Worm (Caenorhabditis elegans): Measurements from ENCODE around the gene C17H12.12.

The C17H12.12 gene

ce11 chrIV:6834705-6835104 lies 39.0 kb downstream of the C17H12.12 start:
- TF ChIP-seq egl-5 (tag; optimal IDR thresholded peaks at IDR 0.05) (no peak), fkh-10 (GFP tag; optimal IDR thresholded peaks at IDR 0.05) (peak; percentile 60), lin-39 (tag; optimal IDR thresholded peaks at IDR 0.05) (peak; percentile 17), nfya-1 (tag; optimal IDR thresholded peaks at IDR 0.05; ENCODE audit: insufficient read depth) (peak; percentile 38), hmg-11 (tag; optimal IDR thresholded peaks at IDR 0.05) (peak; percentile 31)

- TF ChIP-seq pha-4 (tag; optimal IDR thresholded peaks at IDR 0.05): no peak
- TF ChIP-seq egl-5 (tag; optimal IDR thresholded peaks at IDR 0.05): peak; percentile 12
- TF ChIP-seq nhr-67 (tag; optimal IDR thresholded peaks at IDR 0.05): no peak
- TF ChIP-seq nhr-43 (tag; optimal IDR thresholded peaks at IDR 0.05; ENCODE audit: poor library complexity, severe bottlenecking): no peak
- TF ChIP-seq nhr-12 (tag; optimal IDR thresholded peaks at IDR 0.05): no peak
- TF ChIP-seq lin-39 (tag; optimal IDR thresholded peaks at IDR 0.05): peak; percentile 75
- TF ChIP-seq unc-62 (GFP tag; optimal IDR thresholded peaks at IDR 0.05): no peak
- no peak for TF ChIP-seq ceh-28 (tag; optimal IDR thresholded peaks at IDR 0.05)
- TF ChIP-seq hmg-11 (tag; optimal IDR thresholded peaks at IDR 0.05): no peak
- TF ChIP-seq nfya-1 (tag; optimal IDR thresholded peaks at IDR 0.05; ENCODE audit: insufficient read depth): peak; percentile 25
- TF ChIP-seq skn-1 (tag; optimal IDR thresholded peaks at IDR 0.05): no peak
- no peak for TF ChIP-seq mml-1 (tag; optimal IDR thresholded peaks at IDR 0.05)
These were observed 41.0 kb downstream of the C17H12.12 start for ce11 chrIV:6836769-6837168.

- TF ChIP-seq mdl-1 (tag; optimal IDR thresholded peaks at IDR 0.05) (peak; percentile 43), nhr-43 (tag; optimal IDR thresholded peaks at IDR 0.05; ENCODE audit: poor library complexity, severe bottlenecking) (no peak), ceh-82 (tag; optimal IDR thresholded peaks at IDR 0.05) (peak; percentile 41), fkh-2 (tag; optimal IDR thresholded peaks at IDR 0.05) (no peak), aly-2 (tag; optimal IDR thresholded peaks at IDR 0.05) (no peak), fos-1 (tag; optimal IDR thresholded peaks at IDR 0.05) (no peak), ceh-9 (tag; optimal IDR thresholded peaks at IDR 0.05) (no peak), nhr-23 (tag; optimal IDR thresholded peaks at IDR 0.05) (no peak), R02D3.7 (tag; optimal IDR thresholded peaks at IDR 0.05) (peak; percentile 45), nhr-12 (tag; optimal IDR thresholded peaks at IDR 0.05) (no peak), nhr-237 (tag; optimal IDR thresholded peaks at IDR 0.05) (no peak), egl-5 (tag; optimal IDR thresholded peaks at IDR 0.05) (no peak), unc-62 (GFP tag; optimal IDR thresholded peaks at IDR 0.05) (peak; percentile 69), nhr-76 (tag; optimal IDR thresholded peaks at IDR 0.05) (no peak), zag-1 (tag; optimal IDR thresholded peaks at IDR 0.05) (peak; percentile 12), nhr-28 (tag; optimal IDR thresholded peaks at IDR 0.05) (no peak), tbx-2 (tag; optimal IDR thresholded peaks at IDR 0.05) (peak; percentile 53), eor-1 (tag; optimal IDR thresholded peaks at IDR 0.05) (peak in 1 of 2 experiments; percentile 43), nhr-67 (tag; optimal IDR thresholded peaks at IDR 0.05) (no peak), nhr-25 (tag; optimal IDR thresholded peaks at IDR 0.05) (no peak), elt-1 (tag; optimal IDR thresholded peaks at IDR 0.05) (peak; percentile 33), nhr-77 (tag; optimal IDR thresholded peaks at IDR 0.05) (peak; percentile 44), lin-15B (tag; optimal IDR thresholded peaks at IDR 0.05) (peak; percentile 61), ceh-28 (tag; optimal IDR thresholded peaks at IDR 0.05) (peak; percentile 55), snpc-4 (tag; optimal IDR thresholded peaks at IDR 0.05) (no peak), lin-39 (tag; optimal IDR thresholded peaks at IDR 0.05) (peak; percentile 43), ama-1 (optimal IDR thresholded peaks at IDR 0.05) (no peak), daf-12 (tag; optimal IDR thresholded peaks at IDR 0.05) (no peak), elt-2 (tag; optimal IDR thresholded peaks at IDR 0.05) (peak; percentile 88), pqm-1 (tag; optimal IDR thresholded peaks at IDR 0.05) (peak; percentile 90), ceh-16 (tag; optimal IDR thresholded peaks at IDR 0.05) (no peak), skn-1 (tag; optimal IDR thresholded peaks at IDR 0.05) (peak; percentile 74), ZK546.5 (tag; optimal IDR thresholded peaks at IDR 0.05) (no peak), ztf-11 (tag; optimal IDR thresholded peaks at IDR 0.05) (no peak), hmg-11 (tag; optimal IDR thresholded peaks at IDR 0.05) (peak; percentile 91), ztf-4 (tag; optimal IDR thresholded peaks at IDR 0.05) (no peak), fkh-10 (GFP tag; optimal IDR thresholded peaks at IDR 0.05) (peak; percentile 73), sea-2 (GFP tag; optimal IDR thresholded peaks at IDR 0.05) (no peak), lsy-12 (tag; optimal IDR thresholded peaks at IDR 0.05) (peak; percentile 60), nhr-11 (tag; optimal IDR thresholded peaks at IDR 0.05) (peak; percentile 65), mml-1 (tag; optimal IDR thresholded peaks at IDR 0.05) (no peak), pha-4 (tag; optimal IDR thresholded peaks at IDR 0.05) (peak; percentile 83), jun-1 (tag; optimal IDR thresholded peaks at IDR 0.05) (peak; percentile 77), unc-39 (tag; optimal IDR thresholded peaks at IDR 0.05) (no peak), elt-3 (tag; optimal IDR thresholded peaks at IDR 0.05) (no peak), egl-27 (tag; optimal IDR thresholded peaks at IDR 0.05) (peak; percentile 5), nfya-1 (tag; optimal IDR thresholded peaks at IDR 0.05; ENCODE audit: insufficient read depth) (peak; percentile 82)
These were observed 43.4 kb downstream of the C17H12.12 start for ce11 chrIV:6839091-6839522.

Data from whole organism, L3 larva.